Worm (Caenorhabditis elegans) whole organism, late embryonic: ENCODE measurements around the gene ttr-30.

Source experiments
- C08G9.2 ChIP-seq: sonication (generic microtip); optimal IDR thresholded peaks from 2 replicates; lab custom pipeline; 2016; ENCODE audit warnings: mild to moderate bottlenecking, missing genetic modification characterization, moderate library complexity, missing compliant biosample characterization
- F13H6.1 ChIP-seq: sonication (generic microtip); optimal IDR thresholded peaks from 2 replicates; lab custom pipeline; 2016; ENCODE audit warnings: missing genetic modification characterization, missing compliant biosample characterization
- K02D7.2 ChIP-seq: sonication (generic microtip); optimal IDR thresholded peaks from 2 replicates; lab custom pipeline; 2017; ENCODE audit warnings: mild to moderate bottlenecking, missing genetic modification characterization, missing compliant biosample characterization
- K09A11.1 ChIP-seq: sonication (generic microtip); optimal IDR thresholded peaks from 2 replicates; lab custom pipeline; 2017; ENCODE audit warnings: antibody characterized with exemption, mild to moderate bottlenecking, missing genetic modification characterization, missing compliant biosample characterization; ENCODE audit not compliant: insufficient read depth
- Y22D7AL.16 ChIP-seq: sonication (generic microtip); optimal IDR thresholded peaks from 2 replicates; lab custom pipeline; 2016; ENCODE audit warnings: missing genetic modification characterization, missing compliant biosample characterization
- ama-1 ChIP-seq: fragments of 150-350 bp; optimal IDR thresholded peaks from 2 replicates; lab custom pipeline; 2014
- ceh-18 ChIP-seq: sonication (generic microtip); optimal IDR thresholded peaks from 2 replicates; lab custom pipeline; 2016; ENCODE audit warnings: missing genetic modification characterization, missing compliant biosample characterization
- ceh-19 ChIP-seq: fragments of 200-800 bp; sonication (Bioruptor generic); optimal IDR thresholded peaks from 2 replicates; lab custom pipeline; 2018; ENCODE audit warnings: mild to moderate bottlenecking, missing genetic modification characterization, missing compliant biosample characterization
- ceh-24 ChIP-seq: sonication (generic microtip); optimal IDR thresholded peaks from 2 replicates; lab custom pipeline; 2016; ENCODE audit warnings: mild to moderate bottlenecking, missing genetic modification characterization, missing compliant biosample characterization
- ceh-34 ChIP-seq: sonication (generic microtip); optimal IDR thresholded peaks from 2 replicates; lab custom pipeline; 2016; ENCODE audit warnings: mild to moderate bottlenecking, missing genetic modification characterization, missing compliant biosample characterization
- ceh-45 ChIP-seq: fragments of 200-800 bp; sonication (Bioruptor generic); IDR thresholded peaks from 2 replicates; pipeline ENCODE4 v1.3.6; 2022; ENCODE audit warnings: missing genetic modification reagents, missing genetic modification characterization, missing compliant biosample characterization
- ceh-9 ChIP-seq: sonication (generic microtip); optimal IDR thresholded peaks from 2 replicates; lab custom pipeline; 2016; ENCODE audit warnings: mild to moderate bottlenecking, missing genetic modification characterization, inconsistent platforms, missing compliant biosample characterization
- che-1 ChIP-seq: sonication (generic microtip); optimal IDR thresholded peaks from 2 replicates; lab custom pipeline; 2016; ENCODE audit warnings: mild to moderate bottlenecking, missing genetic modification characterization, missing compliant biosample characterization
- dmd-4 ChIP-seq: sonication (generic microtip); optimal IDR thresholded peaks from 2 replicates; lab custom pipeline; 2016; ENCODE audit warnings: borderline replicate concordance, missing genetic modification characterization, missing compliant biosample characterization
- dve-1 ChIP-seq: sonication (generic microtip); optimal IDR thresholded peaks from 2 replicates; lab custom pipeline; 2017; ENCODE audit warnings: antibody characterized with exemption, mild to moderate bottlenecking, missing genetic modification characterization, missing compliant biosample characterization
- elt-2 ChIP-seq: sonication (generic microtip); optimal IDR thresholded peaks from 2 replicates; lab custom pipeline; 2016; ENCODE audit warnings: missing genetic modification reagents, missing genetic modification characterization, missing compliant biosample characterization
- ets-4 ChIP-seq: sonication (generic microtip); optimal IDR thresholded peaks from 2 replicates; lab custom pipeline; 2016; ENCODE audit warnings: missing genetic modification characterization, missing compliant biosample characterization
- fkh-6 ChIP-seq: sonication (generic microtip); optimal IDR thresholded peaks from 2 replicates; lab custom pipeline; 2016; ENCODE audit warnings: missing genetic modification characterization, missing compliant biosample characterization
- hlh-13 ChIP-seq: fragments of 200-800 bp; sonication (Bioruptor generic); optimal IDR thresholded peaks from 2 replicates; lab custom pipeline; 2018; ENCODE audit warnings: mild to moderate bottlenecking, missing genetic modification characterization, missing compliant biosample characterization
- hlh-8 ChIP-seq: sonication (generic microtip); optimal IDR thresholded peaks from 2 replicates; lab custom pipeline; 2016; ENCODE audit warnings: missing genotype, missing genetic modification characterization, missing compliant biosample characterization
- lin-11 ChIP-seq: fragments of 200-800 bp; sonication (Bioruptor generic); optimal IDR thresholded peaks from 2 replicates; lab custom pipeline; 2018; ENCODE audit warnings: mild to moderate bottlenecking, missing genetic modification characterization, missing compliant biosample characterization
- mec-3 ChIP-seq: sonication (generic microtip); optimal IDR thresholded peaks from 2 replicates; lab custom pipeline; 2016; ENCODE audit warnings: borderline replicate concordance, missing genetic modification characterization, missing compliant biosample characterization
- nhr-232 ChIP-seq: sonication (generic microtip); optimal IDR thresholded peaks from 2 replicates; lab custom pipeline; 2016; ENCODE audit warnings: missing genetic modification characterization, missing compliant biosample characterization
- odd-2 ChIP-seq: sonication (generic microtip); optimal IDR thresholded peaks from 2 replicates; lab custom pipeline; 2017; ENCODE audit warnings: antibody characterized with exemption, mild to moderate bottlenecking, missing genetic modification characterization, missing compliant biosample characterization
- pax-1 ChIP-seq: fragments of 150-350 bp; optimal IDR thresholded peaks from 2 replicates; lab custom pipeline; 2014; ENCODE audit warnings: missing biosample characterization, missing genetic modification characterization
- pha-4 ChIP-seq: fragments of 150-350 bp; optimal IDR thresholded peaks from 2 replicates; lab custom pipeline; 2018; ENCODE audit warnings: missing biosample characterization, missing genetic modification reagents, missing genetic modification characterization
- sox-2 ChIP-seq: fragments of 200-800 bp; sonication (Bioruptor generic); IDR thresholded peaks from 2 replicates; pipeline ENCODE4 v1.3.6; 2022; ENCODE audit warnings: missing genetic modification reagents, missing genetic modification characterization, missing compliant biosample characterization
- sox-4 ChIP-seq: sonication (generic microtip); optimal IDR thresholded peaks from 2 replicates; lab custom pipeline; 2017; ENCODE audit warnings: mild to moderate bottlenecking, missing genetic modification characterization, inconsistent platforms, missing compliant biosample characterization
- syd-9 ChIP-seq: sonication (generic microtip); optimal IDR thresholded peaks from 2 replicates; lab custom pipeline; 2016; ENCODE audit warnings: mild to moderate bottlenecking, missing genetic modification characterization, moderate library complexity, missing compliant biosample characterization
- unc-42 ChIP-seq: sonication (generic microtip); optimal IDR thresholded peaks from 2 replicates; lab custom pipeline; 2016; ENCODE audit warnings: missing genotype, missing genetic modification characterization, missing compliant biosample characterization
- unc-55 ChIP-seq: sonication (generic microtip); optimal IDR thresholded peaks from 2 replicates; lab custom pipeline; 2017; ENCODE audit warnings: missing biosample characterization, missing genetic modification reagents, missing genetic modification characterization
- unc-86 ChIP-seq: sonication (generic microtip); optimal IDR thresholded peaks from 2 replicates; lab custom pipeline; 2016; ENCODE audit warnings: missing genetic modification characterization, missing compliant biosample characterization

Gene ttr-30

DNA sequence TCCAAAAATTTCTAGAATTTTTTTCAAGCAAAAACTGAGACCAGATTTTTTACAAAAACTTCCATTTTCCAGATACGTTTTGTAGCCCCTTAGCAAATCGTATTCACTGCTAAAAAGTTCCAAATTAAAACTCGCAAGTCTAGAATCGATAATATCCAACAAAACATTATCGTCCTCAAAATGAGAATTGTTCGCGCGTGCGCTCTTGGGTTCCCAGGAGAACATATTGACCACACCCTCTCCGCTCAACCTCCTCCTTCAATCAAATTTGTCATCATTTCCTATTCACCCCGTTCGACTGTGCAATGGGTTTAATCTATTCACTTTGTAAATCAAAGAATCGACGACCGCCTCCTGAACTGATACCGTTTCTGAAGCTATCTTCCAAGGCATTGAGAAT lies 18.9 kb upstream of the ttr-30 start:
- TF ChIP-seq ceh-9 (tag; lab: Kevin White, UChicago) (no peak), K09A11.1 (tag; lab: Kevin White, UChicago) (no peak), ceh-18 (tag; lab: Kevin White, UChicago) (no peak), hlh-13 (GFP tag; lab: Kevin White, UChicago) (no peak), C08G9.2 (tag; lab: Kevin White, UChicago) (no peak), F13H6.1 (tag; lab: Kevin White, UChicago) (no peak), fkh-6 (tag; lab: Kevin White, UChicago) (no peak), hlh-8 (no peak), ceh-19 (GFP tag; lab: Kevin White, UChicago) (no peak), ama-1 (no peak), unc-42 (tag; lab: Kevin White, UChicago) (no peak), dve-1 (tag; lab: Kevin White, UChicago) (no peak)

DNA sequence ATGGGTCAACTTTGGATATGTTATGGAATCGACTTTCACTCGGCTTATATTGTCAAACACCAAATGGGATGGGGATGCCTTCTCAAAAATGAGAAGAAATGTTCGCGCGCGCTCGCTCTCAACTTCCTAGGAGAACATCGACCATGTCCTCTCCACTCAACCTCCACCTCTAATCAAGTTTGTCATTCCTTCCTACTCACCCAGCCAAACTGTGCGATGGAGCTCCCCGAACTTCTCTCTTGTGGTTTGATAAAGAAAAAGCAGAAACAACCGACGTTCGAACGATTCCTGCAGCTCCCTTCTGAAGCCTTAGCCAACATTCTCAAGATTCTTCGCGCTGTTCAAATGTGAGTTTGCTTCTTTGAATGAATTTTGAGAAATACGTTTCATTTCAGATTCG lies 17.5 kb upstream of the ttr-30 start:
- TF ChIP-seq sox-4 (tag; lab: Kevin White, UChicago), result no peak
- TF ChIP-seq pax-1 (tag; lab: Kevin White, UChicago), result no peak
- no peak for TF ChIP-seq Y22D7AL.16
- TF ChIP-seq unc-55 (GFP tag; lab: Kevin White, UChicago), result no peak
- TF ChIP-seq che-1 (tag; lab: Kevin White, UChicago), result no peak
- TF ChIP-seq F13H6.1 (tag; lab: Kevin White, UChicago), result no peak
- TF ChIP-seq, all 69 proteins: peak for 0

DNA sequence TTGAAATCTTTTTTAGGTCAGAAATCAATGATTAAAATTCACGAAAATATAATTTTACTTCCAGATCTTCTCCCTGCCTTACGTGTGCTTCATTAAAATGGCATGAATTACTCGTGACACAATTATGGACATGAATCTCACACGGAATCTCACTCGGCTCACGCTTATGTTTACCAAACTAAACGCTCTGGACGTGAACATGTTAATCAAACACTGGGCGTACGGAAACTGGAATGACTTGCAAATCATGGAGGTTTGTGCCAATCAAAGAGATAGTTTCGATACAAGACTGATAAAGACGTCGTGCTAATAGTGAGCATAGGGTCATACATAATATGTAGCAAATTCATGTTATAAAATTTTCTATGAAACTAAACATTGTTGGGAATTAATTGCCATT lies 16.2 kb upstream of the ttr-30 start:
- TF ChIP-seq ceh-24 (no peak), syd-9 (tag; lab: Kevin White, UChicago) (no peak), odd-2 (no peak), C08G9.2 (tag; lab: Kevin White, UChicago) (no peak), nhr-232 (tag; lab: Kevin White, UChicago) (no peak), pax-1 (tag; lab: Kevin White, UChicago) (no peak), Y22D7AL.16 (no peak)

DNA sequence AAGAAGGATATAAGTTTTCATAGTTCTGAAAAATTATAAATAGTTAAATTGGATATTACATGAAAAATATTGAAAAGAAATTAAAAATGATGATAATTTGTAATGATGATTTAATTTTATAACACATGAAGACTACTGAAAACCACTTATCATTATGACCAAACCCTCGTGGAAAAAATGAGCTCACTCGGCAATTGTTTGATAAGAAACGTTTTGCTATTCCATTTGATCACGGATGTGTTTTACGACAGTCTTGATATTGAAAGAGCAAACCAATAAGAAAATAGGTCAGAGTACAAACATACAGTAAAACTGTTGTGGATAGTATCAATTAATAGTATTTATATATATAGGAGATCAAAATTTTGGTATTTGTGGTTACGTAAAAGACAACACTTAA lies 15.4 kb upstream of the ttr-30 start, which contains the start of gene spp-3:
TSS of gene spp-3 (minus strand) at position 25 of the 400 bp plus-strand sequence.
- TF ChIP-seq elt-2 (tag; lab: Kevin White, UChicago), result peak; percentile 10
- no peak for TF ChIP-seq lin-11
- no peak for TF ChIP-seq unc-42 (tag; lab: Kevin White, UChicago)

DNA sequence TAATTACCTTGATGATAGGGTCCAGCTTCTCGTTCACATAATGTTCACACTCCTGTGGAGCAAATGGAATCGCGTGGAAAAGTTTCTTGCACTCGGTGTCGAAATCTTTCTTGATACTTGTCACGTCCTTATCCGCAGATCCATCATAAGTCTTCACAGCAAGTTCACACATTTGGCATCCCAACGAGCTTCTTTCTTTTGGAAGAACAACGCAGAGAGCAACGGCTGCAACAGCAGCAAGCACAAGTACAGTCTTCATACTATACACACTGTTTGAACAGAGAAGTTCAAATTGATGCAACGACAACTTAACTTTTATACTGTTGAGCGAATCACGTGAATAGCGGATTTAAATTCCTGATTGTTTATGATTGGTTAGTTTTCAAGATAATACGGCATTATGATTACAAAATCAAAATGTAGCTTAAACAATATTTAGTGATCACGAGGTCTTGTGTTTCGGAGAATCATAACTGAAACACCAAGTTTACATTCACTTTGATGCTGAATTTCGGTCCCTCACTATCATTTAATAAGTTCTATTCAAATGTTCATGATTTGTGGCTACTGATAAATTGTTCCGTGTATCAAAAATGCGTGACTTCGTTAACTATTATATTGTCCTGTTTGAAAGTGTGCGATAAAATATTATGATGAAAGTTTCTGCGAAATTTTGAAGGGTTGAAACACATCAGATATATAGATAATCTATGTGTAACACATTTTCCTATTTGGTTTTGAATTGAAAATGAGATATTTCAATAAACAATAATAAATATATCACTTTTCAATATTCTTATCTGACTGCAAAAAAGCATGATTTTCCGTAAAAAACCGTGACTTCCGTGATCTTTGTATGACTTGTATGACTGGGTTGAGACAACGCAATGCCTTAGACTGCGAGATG lies 14.0 kb upstream of the ttr-30 start, which contains the start of the genes spp-2 and spp-6:
TSS of gene spp-2 (minus strand) at position 334 of the 907 bp plus-strand sequence.
TSS of gene spp-6 (plus strand) at position 857 of the 907 bp plus-strand sequence.
- TF ChIP-seq unc-42 (tag; lab: Kevin White, UChicago) (no peak), elt-2 (tag; lab: Kevin White, UChicago) (no peak), pha-4 (no peak), odd-2 (no peak), pax-1 (tag; lab: Kevin White, UChicago) (no peak), ceh-34 (tag; lab: Kevin White, UChicago) (no peak), unc-55 (GFP tag; lab: Kevin White, UChicago) (no peak), ceh-45 (GFP tag; lab: Robert Waterston, UW) (no peak), sox-2 (GFP tag; lab: Robert Waterston, UW) (no peak), mec-3 (tag; lab: Kevin White, UChicago) (no peak), hlh-13 (GFP tag; lab: Kevin White, UChicago) (no peak), K02D7.2 (tag; lab: Kevin White, UChicago) (no peak), C08G9.2 (tag; lab: Kevin White, UChicago) (no peak), unc-86 (tag; lab: Kevin White, UChicago) (no peak), dmd-4 (tag; lab: Kevin White, UChicago) (no peak), hlh-8 (no peak), ets-4 (tag; lab: Kevin White, UChicago) (no peak), K09A11.1 (tag; lab: Kevin White, UChicago) (no peak)
